Fruit fly (Drosophila melanogaster) S2 (cell line): ENCODE results near the gene RfC3.

Experiments
- CG8478 ChIP-seq: fragments of >200 bp; optimal IDR thresholded peaks from 2 replicates; lab custom pipeline; 2018
- CTCF ChIP-seq, 2 experiments: fragments of >200 bp; optimal IDR thresholded peaks; 2 replicates each; lab custom pipeline; 2018

DNA sequence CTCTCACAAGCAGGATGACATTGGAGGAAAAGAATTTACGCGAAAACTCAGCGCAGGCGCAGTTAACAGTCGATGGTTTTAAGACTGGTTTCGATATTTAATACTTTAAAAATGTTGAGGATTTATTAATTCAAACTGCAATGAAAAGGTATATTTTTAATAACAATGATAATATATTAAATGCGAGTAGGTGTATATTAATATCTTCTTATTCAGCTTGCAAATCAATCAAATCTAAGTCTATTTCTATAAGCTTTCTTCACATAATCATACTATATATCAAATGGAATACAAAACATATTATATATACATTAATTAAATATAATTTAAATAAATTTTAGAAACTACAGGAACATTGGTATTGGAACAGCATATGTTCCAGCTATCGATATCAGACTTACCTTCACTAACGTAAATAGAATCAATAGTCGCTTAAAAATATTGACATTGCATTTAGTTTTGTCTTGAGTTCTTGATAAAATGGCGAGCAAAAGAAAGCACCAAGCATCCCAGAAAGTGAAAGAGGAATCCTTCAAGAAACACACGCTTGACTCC, 16.7 kb downstream of the RfC3 start, which contains the start of the genes TBC1D16 and holn1:
- TF ChIP-seq CG8478 (lab: Kevin White, UChicago): no peak
- TF ChIP-seq CTCF (optimal IDR thresholded peaks at IDR 0.05; lab: Kevin White, UChicago): no peak
